Fruit fly (Drosophila melanogaster) whole organism, embryonic: Measurements from ENCODE around the gene RhoGDI.

Experiments
- Atf6 ChIP-seq: fragments of 200-800 bp; sonication (Bioruptor generic); IDR thresholded peaks from 2 replicates; pipeline ENCODE4 v1.3.6; 2022; ENCODE audit warnings: missing biosample characterization, missing genetic modification characterization
- B-H1 ChIP-seq: fragments of 200-800 bp; sonication (Bioruptor generic); IDR thresholded peaks from 3 replicates; pipeline ENCODE4 v1.3.6; 2022; ENCODE audit warnings: missing biosample characterization, missing genetic modification characterization
- Bgb ChIP-seq: fragments of 200-800 bp; sonication (Bioruptor generic); IDR thresholded peaks from 2 replicates; pipeline ENCODE4 v1.3.6; 2022; ENCODE audit warnings: missing biosample characterization, missing genetic modification characterization; ENCODE audit not compliant: partially characterized antibody
- Bteb2 ChIP-seq: fragments of 200-800 bp; sonication (Bioruptor generic); optimal IDR thresholded peaks from 2 replicates; lab custom pipeline; 2016; ENCODE audit warnings: missing biosample characterization, missing genetic modification characterization
- CG10321 ChIP-seq: fragments of 200-800 bp; sonication (Bioruptor generic); IDR thresholded peaks from 2 replicates; pipeline ENCODE4 v1.3.6; 2022; ENCODE audit warnings: missing biosample characterization, missing genetic modification characterization
- CG10979 ChIP-seq: fragments of 200-800 bp; sonication (Bioruptor generic); optimal IDR thresholded peaks from 2 replicates; lab custom pipeline; 2018; ENCODE audit warnings: missing biosample characterization, mild to moderate bottlenecking, missing genetic modification characterization, moderate library complexity
- CG11456 ChIP-seq: fragments of 200-800 bp; sonication (Bioruptor generic); IDR thresholded peaks from 3 replicates; pipeline ENCODE4 v1.3.6; 2022; ENCODE audit warnings: missing biosample characterization, missing genetic modification characterization
- CG11560 ChIP-seq: fragments of 200-800 bp; sonication (Bioruptor generic); IDR thresholded peaks from 3 replicates; pipeline ENCODE4 v1.3.6; 2022; ENCODE audit warnings: missing biosample characterization, missing genetic modification characterization
- CG12299 ChIP-seq: fragments of 200-800 bp; sonication (Bioruptor generic); optimal IDR thresholded peaks from 2 replicates; lab custom pipeline; 2018; ENCODE audit warnings: missing biosample characterization, mild to moderate bottlenecking, missing genetic modification characterization
- CG1233 ChIP-seq: fragments of 200-800 bp; sonication (Bioruptor generic); optimal IDR thresholded peaks from 4 replicates; lab custom pipeline; 2018; ENCODE audit warnings: missing biosample characterization, mild to moderate bottlenecking, missing genetic modification characterization
- CG12659 ChIP-seq: fragments of 200-800 bp; sonication (Bioruptor generic); optimal IDR thresholded peaks from 3 replicates; lab custom pipeline; 2017; ENCODE audit warnings: mild to moderate bottlenecking, missing biosample characterization, missing genetic modification reagents, missing genetic modification characterization
- CG12769 ChIP-seq: fragments of 200-800 bp; sonication (Bioruptor generic); optimal IDR thresholded peaks from 2 replicates; lab custom pipeline; 2019; ENCODE audit warnings: missing biosample characterization, mild to moderate bottlenecking, missing genetic modification characterization, moderate library complexity
- CG13424 ChIP-seq: fragments of 200-800 bp; sonication (Bioruptor generic); optimal IDR thresholded peaks from 2 replicates; lab custom pipeline; 2019; ENCODE audit warnings: missing biosample characterization, mild to moderate bottlenecking, missing genetic modification characterization, moderate library complexity
- CG14667 ChIP-seq: fragments of 200-800 bp; sonication (Bioruptor generic); IDR thresholded peaks from 2 replicates; pipeline ENCODE4 v1.3.6; 2022; ENCODE audit warnings: missing biosample characterization, missing genetic modification characterization
- CG15011 ChIP-seq: fragments of 200-800 bp; sonication (Bioruptor generic); optimal IDR thresholded peaks from 3 replicates; lab custom pipeline; 2018; ENCODE audit warnings: missing biosample characterization, mild to moderate bottlenecking, missing genetic modification characterization
- CG1647 ChIP-seq: fragments of 200-800 bp; sonication (Bioruptor generic); optimal IDR thresholded peaks from 3 replicates; lab custom pipeline; 2016; ENCODE audit warnings: missing biosample characterization, missing genetic modification characterization
- CG17568 ChIP-seq: fragments of 200-800 bp; sonication (Bioruptor generic); optimal IDR thresholded peaks from 2 replicates; lab custom pipeline; 2018; ENCODE audit warnings: missing biosample characterization, mild to moderate bottlenecking, missing genetic modification characterization, moderate library complexity
- CG18619 ChIP-seq: fragments of 200-800 bp; sonication (Bioruptor generic); optimal IDR thresholded peaks from 3 replicates; lab custom pipeline; 2017; ENCODE audit warnings: missing biosample characterization, mild to moderate bottlenecking, missing genetic modification characterization
- CG3407 ChIP-seq: fragments of 200-800 bp; sonication (Bioruptor generic); optimal IDR thresholded peaks from 2 replicates; lab custom pipeline; 2018; ENCODE audit warnings: missing biosample characterization, mild to moderate bottlenecking, missing genetic modification characterization
- CG3995 ChIP-seq: fragments of 200-800 bp; sonication (Bioruptor generic); optimal IDR thresholded peaks from 3 replicates; lab custom pipeline; 2016; ENCODE audit warnings: missing biosample characterization, missing genetic modification characterization
- CG6175 ChIP-seq: fragments of 200-800 bp; sonication (Bioruptor generic); IDR thresholded peaks from 3 replicates; pipeline ENCODE4 v1.3.6; 2022; ENCODE audit warnings: missing biosample characterization, missing genetic modification characterization
- CG7271 ChIP-seq: fragments of 200-800 bp; sonication (Bioruptor generic); optimal IDR thresholded peaks from 2 replicates; lab custom pipeline; 2018; ENCODE audit warnings: missing biosample characterization, mild to moderate bottlenecking, missing genetic modification characterization, moderate library complexity
- CTCF ChIP-seq: fragments of 200-800 bp; sonication (Bioruptor generic); optimal IDR thresholded peaks from 2 replicates; lab custom pipeline; 2017; ENCODE audit warnings: missing biosample characterization, mild to moderate bottlenecking, missing genetic modification characterization, moderate library complexity
- Camta ChIP-seq: fragments of 200-800 bp; sonication (Bioruptor generic); optimal IDR thresholded peaks from 2 replicates; lab custom pipeline; 2016; ENCODE audit warnings: missing biosample characterization, missing genetic modification characterization
- D19A ChIP-seq: fragments of 200-800 bp; optimal IDR thresholded peaks from 3 replicates; lab custom pipeline; 2019; ENCODE audit warnings: missing biosample characterization, mild to moderate bottlenecking, missing genetic modification characterization, moderate library complexity
- Ets97D ChIP-seq: fragments of 200-800 bp; sonication (Bioruptor generic); optimal IDR thresholded peaks from 3 replicates; lab custom pipeline; 2016; ENCODE audit warnings: missing biosample characterization, missing genetic modification characterization
- Fer1 ChIP-seq: fragments of 200-800 bp; sonication (Bioruptor generic); optimal IDR thresholded peaks from 2 replicates; lab custom pipeline; 2017; ENCODE audit warnings: missing biosample characterization, mild to moderate bottlenecking, missing genetic modification characterization
- Fer3 ChIP-seq: fragments of 200-800 bp; sonication (Bioruptor generic); optimal IDR thresholded peaks from 2 replicates; lab custom pipeline; 2018; ENCODE audit warnings: missing biosample characterization, mild to moderate bottlenecking, missing genetic modification characterization, moderate library complexity
- Meics ChIP-seq: fragments of 200-800 bp; sonication (Bioruptor generic); optimal IDR thresholded peaks from 2 replicates; lab custom pipeline; 2017; ENCODE audit warnings: missing biosample characterization, mild to moderate bottlenecking, missing genetic modification characterization
- NC2α ChIP-seq: fragments of 200-800 bp; sonication (Bioruptor generic); optimal IDR thresholded peaks from 2 replicates; lab custom pipeline; 2016; ENCODE audit warnings: missing biosample characterization, missing genetic modification characterization
- Nf-YC ChIP-seq: fragments of 200-800 bp; optimal IDR thresholded peaks from 3 replicates; lab custom pipeline; 2019; ENCODE audit warnings: missing biosample characterization, mild to moderate bottlenecking, missing genetic modification characterization, moderate library complexity
- Opbp ChIP-seq: fragments of 200-800 bp; sonication (Bioruptor generic); IDR thresholded peaks from 3 replicates; pipeline ENCODE4 v1.3.6; 2022; ENCODE audit warnings: missing biosample characterization, missing genetic modification characterization; ENCODE audit not compliant: partially characterized antibody
- Sox102F ChIP-seq: fragments of 200-800 bp; sonication (Bioruptor generic); optimal IDR thresholded peaks from 2 replicates; lab custom pipeline; 2018; ENCODE audit warnings: missing biosample characterization, mild to moderate bottlenecking, missing genetic modification characterization, moderate library complexity
- Taf1 ChIP-seq: fragments of 200-800 bp; sonication (Bioruptor generic); IDR thresholded peaks from 2 replicates; pipeline ENCODE4 v1.3.6; 2022; ENCODE audit warnings: missing biosample characterization, missing genetic modification characterization
- Vsx1 ChIP-seq: fragments of 200-800 bp; sonication (Bioruptor generic); optimal IDR thresholded peaks from 2 replicates; lab custom pipeline; 2017; ENCODE audit warnings: missing biosample characterization, mild to moderate bottlenecking, missing genetic modification characterization, missing genetic modification reagents
- ac ChIP-seq: fragments of 200-800 bp; sonication (Bioruptor generic); optimal IDR thresholded peaks from 3 replicates; lab custom pipeline; 2017; ENCODE audit warnings: missing biosample characterization, mild to moderate bottlenecking, missing genetic modification characterization
- chif ChIP-seq, 2 experiments: fragments of 200-800 bp; sonication (Bioruptor generic); optimal IDR thresholded peaks; 3 replicates each; lab custom pipeline; 2016; ENCODE audit warnings: missing biosample characterization in 2 of 2, missing genetic modification characterization in 2 of 2
- croc ChIP-seq: fragments of 200-800 bp; sonication (Bioruptor generic); conservative IDR thresholded peaks from 3 replicates; pipeline ENCODE4 v1.3.6; 2022; ENCODE audit warnings: missing biosample characterization, missing genetic modification characterization
- crol ChIP-seq: fragments of 200-800 bp; sonication (Bioruptor generic); IDR thresholded peaks from 2 replicates; pipeline ENCODE4 v1.3.6; 2022; ENCODE audit warnings: missing biosample characterization, missing genetic modification characterization
- dan ChIP-seq: fragments of 200-800 bp; sonication (Bioruptor generic); IDR thresholded peaks from 2 replicates; pipeline ENCODE4 v1.3.6; 2022; ENCODE audit warnings: missing biosample characterization, missing genetic modification characterization
- dpn ChIP-seq, 2 experiments: fragments of 200-800 bp; sonication (Bioruptor generic); optimal IDR thresholded peaks; 3 replicates each; lab custom pipeline; 2016; ENCODE audit warnings: missing biosample characterization in 2 of 2, missing genetic modification characterization in 2 of 2
- eve ChIP-seq, 2 experiments: fragments of >200 bp; optimal IDR thresholded peaks; 2 replicates each; lab custom pipeline; 2017; ENCODE audit warnings: missing biosample characterization in 2 of 2, missing genetic modification characterization in 2 of 2
- fru ChIP-seq: fragments of >200 bp; optimal IDR thresholded peaks from 2 replicates; lab custom pipeline; 2017
- lbe ChIP-seq: fragments of 200-800 bp; sonication (Bioruptor generic); optimal IDR thresholded peaks from 2 replicates; lab custom pipeline; 2016; ENCODE audit warnings: missing biosample characterization, mild to moderate bottlenecking, missing genetic modification characterization
- mirr ChIP-seq: fragments of 200-800 bp; sonication (Bioruptor generic); optimal IDR thresholded peaks from 3 replicates; lab custom pipeline; 2018; ENCODE audit warnings: missing biosample characterization, mild to moderate bottlenecking, missing genetic modification characterization
- onecut ChIP-seq: fragments of 200-800 bp; sonication (Bioruptor generic); IDR thresholded peaks from 2 replicates; pipeline ENCODE4 v1.3.6; 2022; ENCODE audit warnings: missing biosample characterization, missing genetic modification characterization
- org-1 ChIP-seq: fragments of 200-800 bp; sonication (Bioruptor generic); optimal IDR thresholded peaks from 2 replicates; lab custom pipeline; 2017; ENCODE audit warnings: missing biosample characterization, missing genetic modification characterization
- rib ChIP-seq: fragments of 200-800 bp; sonication (Bioruptor generic); IDR thresholded peaks from 2 replicates; pipeline ENCODE4 v1.3.6; 2022; ENCODE audit warnings: missing biosample characterization, missing genetic modification characterization
- slou ChIP-seq: fragments of 200-800 bp; sonication (Bioruptor generic); optimal IDR thresholded peaks from 3 replicates; lab custom pipeline; 2016; ENCODE audit warnings: missing biosample characterization, missing genetic modification characterization
- sqz ChIP-seq: fragments of 200-800 bp; sonication (Bioruptor generic); optimal IDR thresholded peaks from 3 replicates; lab custom pipeline; 2018; ENCODE audit warnings: missing biosample characterization, mild to moderate bottlenecking, missing genetic modification characterization

Gene RhoGDI

DNA sequence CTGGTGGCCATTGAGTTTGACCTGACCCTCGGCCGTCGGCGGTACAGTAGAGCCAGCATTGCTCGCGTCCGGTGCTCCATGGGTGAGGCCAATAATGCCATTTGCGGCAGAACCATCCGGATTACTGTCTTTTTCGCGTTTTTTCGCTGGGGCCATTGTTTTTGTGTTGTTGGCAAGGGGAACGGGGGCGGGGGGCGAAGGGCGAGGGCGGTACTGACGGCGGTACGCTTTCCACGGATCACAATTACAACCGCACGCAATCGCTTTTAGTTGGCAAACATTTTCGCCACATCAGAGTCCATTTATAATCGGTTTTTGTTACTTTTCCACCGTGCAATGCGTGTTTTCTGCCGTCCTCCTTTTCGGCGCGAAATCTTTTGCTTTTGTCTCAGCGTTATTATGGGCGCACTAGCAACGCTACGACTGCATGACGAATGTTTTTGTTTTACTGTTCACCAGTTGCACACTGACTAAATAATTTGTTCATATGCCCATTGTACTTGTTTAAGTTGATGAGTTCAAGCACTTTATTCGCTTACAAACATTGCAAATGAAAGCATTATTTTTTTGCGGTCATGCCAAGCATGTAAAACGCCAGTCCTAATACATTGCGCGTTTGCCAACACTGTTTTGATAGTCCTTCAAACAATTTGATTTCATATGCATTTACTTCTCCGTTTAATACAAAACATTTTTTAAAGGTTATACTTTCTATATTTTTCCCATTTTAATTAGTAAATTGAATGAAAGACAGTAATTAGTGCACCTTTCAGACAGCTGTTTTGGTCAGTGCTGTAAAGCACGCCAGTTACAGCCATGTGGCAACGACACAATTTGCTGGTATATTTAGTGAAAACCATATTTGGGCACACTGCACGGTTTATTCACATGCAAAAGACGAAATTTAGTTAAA, 5.5 kb upstream of the RhoGDI start, which contains the start of gene Pfdn6:
TSS of gene Pfdn6 (plus strand) at position 839 of the 913 bp plus-strand sequence.
- TF ChIP-seq onecut (GFP tag; lab: Robert Waterston, UW) (peak; percentile 79), CG10321 (no peak), ac (no peak), dan (GFP tag; lab: Robert Waterston, UW) (no peak), Fer3 (tag; lab: Kevin White, UChicago) (peak; percentile 70), fru (lab: Kevin White, UChicago) (no peak), eve (GFP tag; optimal IDR thresholded peaks at IDR 0.05; lab: Kevin White, UChicago) (no peak), CG12659 (GFP tag; lab: Kevin White, UChicago) (peak; percentile 80), CG12769 (tag; lab: Kevin White, UChicago) (no peak), B-H1 (GFP tag; lab: Robert Waterston, UW) (peak; percentile 41; the same call in 1 of the 3 replicates), sqz (no peak), CG14667 (GFP tag; lab: Robert Waterston, UW) (no peak), slou (GFP tag; lab: Kevin White, UChicago) (no peak), Ets97D (GFP tag; lab: Kevin White, UChicago) (peak; percentile 75), CG15011 (GFP tag; lab: Kevin White, UChicago) (no peak), CG1233 (GFP tag; lab: Kevin White, UChicago) (peak; percentile 47), Fer1 (GFP tag; lab: Kevin White, UChicago) (peak; percentile 47), Sox102F (GFP tag; lab: Kevin White, UChicago) (peak; percentile 88), Vsx1 (GFP tag; lab: Kevin White, UChicago) (no peak), CG11456 (GFP tag; lab: Robert Waterston, UW) (peak; percentile 50; the same call in 1 of the 3 replicates), D19A (tag; lab: Kevin White, UChicago) (no peak), CG13424 (peak; percentile 94), Meics (no peak), lbe (GFP tag; lab: Kevin White, UChicago) (peak; percentile 70), chif (GFP tag; optimal IDR thresholded peaks at IDR 0.05; lab: Kevin White, UChicago) (peak; percentile 72 to 75), CG6175 (GFP tag; lab: Robert Waterston, UW) (no peak), Bgb (GFP tag; lab: Robert Waterston, UW) (peak; percentile 73), Camta (peak; percentile 48), NC2α (GFP tag; lab: Kevin White, UChicago) (no peak), org-1 (GFP tag; lab: Kevin White, UChicago) (no peak), Nf-YC (tag; lab: Kevin White, UChicago) (peak; percentile 68), CG12299 (peak; percentile 17), CG11560 (no peak), mirr (GFP tag; lab: Kevin White, UChicago) (peak; percentile 43), CG3995 (GFP tag; lab: Kevin White, UChicago) (peak; percentile 44), crol (GFP tag; lab: Robert Waterston, UW) (peak; percentile 98), dpn (GFP tag; optimal IDR thresholded peaks at IDR 0.05; lab: Kevin White, UChicago) (peak; percentile 54 to 85), Opbp (GFP tag; lab: Robert Waterston, UW) (peak; percentile 71), CG10979 (peak; percentile 85), croc (GFP tag; lab: Robert Waterston, UW) (peak; percentile 61; the same call in 2 of the 3 replicates), CG17568 (GFP tag; lab: Kevin White, UChicago) (no peak), Atf6 (GFP tag; lab: Robert Waterston, UW) (peak; percentile 73), CG1647 (peak; percentile 65), Bteb2 (GFP tag; lab: Kevin White, UChicago) (peak; percentile 86), CTCF (GFP tag; lab: Kevin White, UChicago) (no peak), CG3407 (GFP tag; lab: Kevin White, UChicago) (peak; percentile 53), Taf1 (peak; percentile 35; the same call in 1 of the 2 replicates), CG7271 (peak; percentile 54), rib (GFP tag; lab: Robert Waterston, UW) (no peak), CG18619 (GFP tag; lab: Kevin White, UChicago) (peak; percentile 81)
